Fruit fly (Drosophila melanogaster): ENCODE measurements around the gene CG5885.

CG5885 gene

dm6 chr2L:9921401-9921800, 3.3 kb upstream of the CG5885 start, which contains the start of gene CG4592 (continued):
- TF ChIP-seq CG31224 (GFP tag; IDR thresholded peaks at IDR 0.05) (peak; percentile 29; the same call in 1 of the 2 replicates), B-H2 (GFP tag; optimal IDR thresholded peaks at IDR 0.05) (peak; percentile 52), grau (tag; optimal IDR thresholded peaks at IDR 0.05) (no peak), CG2120 (GFP tag; optimal IDR thresholded peaks at IDR 0.05) (peak; percentile 71), CG13775 (GFP tag; optimal IDR thresholded peaks at IDR 0.05) (peak; percentile 53), CG11696 (GFP tag; IDR thresholded peaks at IDR 0.05) (peak; percentile 49; the same call in 1 of the 2 replicates), CG1647 (GFP tag; optimal IDR thresholded peaks at IDR 0.05) (no peak), mam (GFP tag; optimal IDR thresholded peaks at IDR 0.05) (peak; percentile 33), ken (GFP tag; IDR thresholded peaks at IDR 0.05) (peak; percentile 76; the same call in 2 of the 3 replicates), sob (GFP tag; IDR thresholded peaks at IDR 0.05) (peak; percentile 65; the same call in 1 of the 2 replicates), E2f2 (GFP tag; IDR thresholded peaks at IDR 0.05) (peak; percentile 60), fd3F (GFP tag; optimal IDR thresholded peaks at IDR 0.05) (peak; percentile 42), pita (GFP tag; optimal IDR thresholded peaks at IDR 0.05) (peak; percentile 14), fd96Cb (tag; optimal IDR thresholded peaks at IDR 0.05) (peak; percentile 41), bsh (GFP tag; optimal IDR thresholded peaks at IDR 0.05) (peak in 1 of 2 experiments; percentile 70), ap (GFP tag; IDR thresholded peaks at IDR 0.05) (0 out of 2 replicates have a peak, but pooled peaks have one; percentile 21), BtbVII (GFP tag; optimal IDR thresholded peaks at IDR 0.05) (peak; percentile 36), CG6254 (GFP tag; optimal IDR thresholded peaks at IDR 0.05) (peak; percentile 5), CG7987 (GFP tag; optimal IDR thresholded peaks at IDR 0.05) (peak; percentile 78), Stat92E (GFP tag; optimal IDR thresholded peaks at IDR 0.05) (no peak), Taf1 (GFP tag; IDR thresholded peaks at IDR 0.05) (no peak), lmd (GFP tag; IDR thresholded peaks at IDR 0.05) (peak; percentile 57; the same call in 1 of the 2 replicates), ems (GFP tag; optimal IDR thresholded peaks at IDR 0.05) (peak; percentile 18), CG9932 (GFP tag; IDR thresholded peaks at IDR 0.05) (peak; percentile 57), CG18011 (GFP tag; optimal IDR thresholded peaks at IDR 0.05) (peak; percentile 26), Ada2b (GFP tag; IDR thresholded peaks at IDR 0.05) (peak; percentile 66), NfI (GFP tag; optimal IDR thresholded peaks at IDR 0.05) (peak; percentile 65), D19B (GFP tag; optimal IDR thresholded peaks at IDR 0.05) (no peak), Xrp1 (GFP tag; IDR thresholded peaks at IDR 0.05) (peak; percentile 69), sc (optimal IDR thresholded peaks at IDR 0.05) (no peak), sc (GFP tag; optimal IDR thresholded peaks at IDR 0.05) (no peak), CG2712 (tag; optimal IDR thresholded peaks at IDR 0.05) (peak; percentile 78), gcm2 (GFP tag; optimal IDR thresholded peaks at IDR 0.05) (peak; percentile 17), Ets65A (GFP tag) (peak; percentile 90), CG7556 (GFP tag; optimal IDR thresholded peaks at IDR 0.05) (no peak), HHEX (GFP tag; optimal IDR thresholded peaks at IDR 0.05) (peak; percentile 34), CG12942 (GFP tag; optimal IDR thresholded peaks at IDR 0.05) (peak; percentile 29), CG11504 (tag; optimal IDR thresholded peaks at IDR 0.05) (no peak), CG9817 (tag; optimal IDR thresholded peaks at IDR 0.05) (peak; percentile 40), Atf3 (GFP tag; optimal IDR thresholded peaks at IDR 0.05) (no peak), klu (GFP tag; IDR thresholded peaks at IDR 0.05) (no peak), CG15696 (tag; optimal IDR thresholded peaks at IDR 0.05) (peak; percentile 39), CG34422 (GFP tag; IDR thresholded peaks at IDR 0.05) (peak; percentile 11; the same call in 1 of the 3 replicates), Drgx (GFP tag; IDR thresholded peaks at IDR 0.05) (peak; percentile 83), CG31365 (tag; optimal IDR thresholded peaks at IDR 0.05) (peak; percentile 11), CG12659 (GFP tag; optimal IDR thresholded peaks at IDR 0.05) (peak; percentile 63), ind (GFP tag; optimal IDR thresholded peaks at IDR 0.05) (peak; percentile 27), dpn (GFP tag; optimal IDR thresholded peaks at IDR 0.05) (peak; percentile 24 to 50), seq (GFP tag; IDR thresholded peaks at IDR 0.05) (0 out of 2 replicates have a peak, but pooled peaks have one; percentile 30), ci (GFP tag; IDR thresholded peaks at IDR 0.05) (peak; percentile 90), CG2116 (GFP tag; optimal IDR thresholded peaks at IDR 0.05) (peak; percentile 38)
